Fruit fly (Drosophila melanogaster) whole organism, adult: Measurements from ENCODE around the gene Tis11.

Experiments used
- CG11617 ChIP-seq: fragments of 200-800 bp; sonication (Bioruptor generic); optimal IDR thresholded peaks from 2 replicates; lab custom pipeline; 2017; ENCODE audit warnings: mild to moderate bottlenecking, missing biosample characterization, missing genetic modification reagents, missing genetic modification characterization
- CG12768 ChIP-seq: fragments of 200-800 bp; sonication (Bioruptor generic); optimal IDR thresholded peaks from 2 replicates; lab custom pipeline; 2017; ENCODE audit warnings: missing biosample characterization, missing genetic modification characterization, mild to moderate bottlenecking, moderate library complexity, missing genetic modification reagents
- CG7101 ChIP-seq: fragments of 200-800 bp; sonication (Bioruptor generic); optimal IDR thresholded peaks from 2 replicates; lab custom pipeline; 2018; ENCODE audit warnings: missing biosample characterization, mild to moderate bottlenecking, missing genetic modification characterization, moderate library complexity
- Hr96 ChIP-seq: fragments of 200-800 bp; sonication (Bioruptor generic); optimal IDR thresholded peaks from 2 replicates; lab custom pipeline; 2016; ENCODE audit warnings: missing biosample characterization, missing genetic modification characterization
- Mnt ChIP-seq: fragments of 200-800 bp; sonication (Bioruptor generic); optimal IDR thresholded peaks from 2 replicates; lab custom pipeline; 2016; ENCODE audit warnings: missing biosample characterization, mild to moderate bottlenecking, missing genetic modification characterization
- bab1 ChIP-seq: fragments of 200-800 bp; sonication (Bioruptor generic); optimal IDR thresholded peaks from 3 replicates; lab custom pipeline; 2019; ENCODE audit warnings: missing biosample characterization, mild to moderate bottlenecking, missing genetic modification characterization, moderate library complexity
- cic ChIP-seq: fragments of 200-800 bp; sonication (Bioruptor generic); optimal IDR thresholded peaks from 2 replicates; lab custom pipeline; 2017; ENCODE audit warnings: missing biosample characterization, mild to moderate bottlenecking, missing genetic modification characterization, moderate library complexity
- kay ChIP-seq: fragments of 200-800 bp; sonication (Bioruptor generic); peaks from one replicate; lab custom pipeline; 2016; ENCODE audit warnings: missing biosample characterization, missing genetic modification characterization, borderline replicate concordance
- ovo ChIP-seq: fragments of 200-800 bp; sonication (Bioruptor generic); optimal IDR thresholded peaks from 2 replicates; lab custom pipeline; 2016; ENCODE audit warnings: missing biosample characterization, missing genetic modification characterization
- pad ChIP-seq: fragments of 200-800 bp; sonication (Bioruptor generic); optimal IDR thresholded peaks from 3 replicates; lab custom pipeline; 2017; ENCODE audit warnings: missing biosample characterization, missing genetic modification characterization, mild to moderate bottlenecking, moderate library complexity, missing genetic modification reagents
- tj ChIP-seq: fragments of 200-800 bp; sonication (Bioruptor generic); optimal IDR thresholded peaks from 3 replicates; lab custom pipeline; 2017; ENCODE audit warnings: missing biosample characterization, mild to moderate bottlenecking, missing genetic modification characterization, moderate library complexity

dm6 chrX:12654288-12654729 lies 4.9 kb upstream of the Tis11 start:
- TF ChIP-seq Hr96 (GFP tag; lab: Kevin White, UChicago) (no peak), tj (GFP tag; lab: Kevin White, UChicago) (peak; percentile 51), kay (GFP tag; lab: Kevin White, UChicago) (peak; percentile 97), CG11617 (GFP tag; lab: Kevin White, UChicago) (peak; percentile 26), Mnt (GFP tag; lab: Kevin White, UChicago) (peak; percentile 75), CG12768 (GFP tag; lab: Kevin White, UChicago) (no peak), ovo (GFP tag; lab: Kevin White, UChicago) (peak; percentile 51), pad (peak; percentile 96), cic (GFP tag; lab: Kevin White, UChicago) (peak; percentile 84), CG7101 (tag; lab: Kevin White, UChicago) (peak; percentile 45), bab1 (GFP tag; lab: Kevin White, UChicago) (peak; percentile 54)
